Worm (Caenorhabditis elegans): ENCODE data around the gene lin-45.

The lin-45 gene

DNA sequence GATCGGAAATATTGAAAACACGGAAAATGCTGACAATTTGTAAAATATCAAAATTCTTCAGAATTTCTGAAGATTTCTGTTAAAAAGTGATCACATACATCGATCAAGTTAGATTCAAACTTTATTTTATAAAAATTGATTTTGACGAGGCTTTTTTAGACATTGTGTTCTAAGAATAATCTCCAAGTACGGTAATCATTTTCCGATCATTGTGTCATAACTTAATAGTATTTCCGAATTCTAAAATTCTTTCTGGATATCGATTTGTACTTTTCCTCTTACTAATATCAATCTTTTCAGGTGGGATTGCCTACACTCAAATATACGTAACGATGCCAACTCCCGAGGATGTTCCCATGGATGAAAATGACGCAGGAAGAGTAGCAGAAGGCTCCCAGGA lies 8.6 kb upstream of the lin-45 start, which contains the start of gene usp-4:
usp-4 (plus strand) TSS at position 301 of the 400 bp plus-strand sequence.
- no peak for TF ChIP-seq repo-1 (tag; optimal IDR thresholded peaks at IDR 0.05)
- no peak for TF ChIP-seq nhr-27 (tag; optimal IDR thresholded peaks at IDR 0.05)
- no peak for TF ChIP-seq ztf-18 (tag; optimal IDR thresholded peaks at IDR 0.05)
- TF ChIP-seq lin-26 (GFP tag; IDR thresholded peaks at IDR 0.05) = no peak
- TF ChIP-seq F52B5.7 (tag; optimal IDR thresholded peaks at IDR 0.05) = no peak
- TF ChIP-seq ztf-22 (GFP tag; optimal IDR thresholded peaks at IDR 0.05) = no peak
- no peak for TF ChIP-seq T07F8.4 (tag; optimal IDR thresholded peaks at IDR 0.05)
- no peak for TF ChIP-seq nhr-120 (GFP tag; IDR thresholded peaks at IDR 0.05)
- TF ChIP-seq F39B2.1 (GFP tag; IDR thresholded peaks at IDR 0.05) = no peak
- TF ChIP-seq unc-62 (GFP tag; optimal IDR thresholded peaks at IDR 0.05) = no peak
- no peak for TF ChIP-seq snpc-4 (GFP tag; optimal IDR thresholded peaks at IDR 0.05)
- TF ChIP-seq snpc-4 (tag; optimal IDR thresholded peaks at IDR 0.05) = no peak
- no peak for TF ChIP-seq ama-1 (optimal IDR thresholded peaks at IDR 0.05)
- no peak for TF ChIP-seq ama-1 (GFP tag; optimal IDR thresholded peaks at IDR 0.05)
- TF ChIP-seq C17E4.6 (GFP tag; IDR thresholded peaks at IDR 0.05) = no peak
- TF ChIP-seq madf-3 (GFP tag; IDR thresholded peaks at IDR 0.05) = no peak
- TF ChIP-seq B0019.2 (GFP tag; conservative IDR thresholded peaks at IDR 0.05) = no peak
- TF ChIP-seq atf-7 (tag; optimal IDR thresholded peaks at IDR 0.05) = no peak
- TF ChIP-seq ztf-25 (GFP tag; IDR thresholded peaks at IDR 0.05) = no peak
- no peak for TF ChIP-seq sea-2 (GFP tag; IDR thresholded peaks at IDR 0.05)
- no peak for TF ChIP-seq gei-17 (GFP tag; optimal IDR thresholded peaks at IDR 0.05)

DNA sequence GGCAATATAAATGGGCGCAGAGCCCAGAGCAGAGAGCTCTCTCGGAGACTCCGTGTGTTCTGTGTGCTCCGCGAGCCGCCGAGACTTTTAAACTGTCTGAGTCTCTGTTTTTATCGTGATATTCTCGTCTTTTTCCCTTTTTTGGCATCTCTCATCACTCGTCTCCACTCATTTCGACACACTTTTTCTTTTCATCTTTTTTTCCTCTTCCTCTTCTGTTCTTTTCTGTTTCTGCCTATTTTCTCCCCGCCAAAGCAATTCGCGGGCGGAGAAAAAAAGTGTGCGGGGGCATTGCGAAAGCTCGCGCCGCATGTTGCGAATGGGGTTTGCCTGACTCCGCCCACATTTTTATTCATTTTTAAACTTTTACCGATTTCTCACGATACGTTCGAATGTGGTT lies 8.0 kb upstream of the lin-45 start:
- no peak for TF ChIP-seq F57C9.4 (tag; optimal IDR thresholded peaks at IDR 0.05)
- peak; percentile 93 for TF ChIP-seq Y95B8A.8 (GFP tag; IDR thresholded peaks at IDR 0.05)
- peak; percentile 92 for TF ChIP-seq Y53G8AR.9 (GFP tag; conservative IDR thresholded peaks at IDR 0.05)
- TF ChIP-seq sdz-38 (tag; optimal IDR thresholded peaks at IDR 0.05) = no peak
- no peak for TF ChIP-seq mes-4 (tag; optimal IDR thresholded peaks at IDR 0.05)
- peak; percentile 56 for TF ChIP-seq sptf-2 (GFP tag; optimal IDR thresholded peaks at IDR 0.05)
- no peak for TF ChIP-seq nhr-27 (tag; optimal IDR thresholded peaks at IDR 0.05)
- 0 out of 2 replicates have a peak, but pooled peaks have one; percentile 27 for TF ChIP-seq aptf-3 (GFP tag; IDR thresholded peaks at IDR 0.05)
- TF ChIP-seq egrh-3 (GFP tag; IDR thresholded peaks at IDR 0.05) = peak; percentile 80
- no peak for TF ChIP-seq unc-62 (GFP tag; optimal IDR thresholded peaks at IDR 0.05)
- peak; percentile 64; the same call in 1 of the 2 replicates for TF ChIP-seq let-526 (GFP tag; IDR thresholded peaks at IDR 0.05)
- peak; percentile 87 for TF ChIP-seq hmg-1.2 (GFP tag; IDR thresholded peaks at IDR 0.05)
- peak; percentile 80; the same call in 1 of the 2 replicates for TF ChIP-seq lin-26 (GFP tag; IDR thresholded peaks at IDR 0.05)
- peak; percentile 39; the same call in 1 of the 2 replicates for TF ChIP-seq F39B2.1 (GFP tag; IDR thresholded peaks at IDR 0.05)
- TF ChIP-seq mcd-1 (GFP tag; IDR thresholded peaks at IDR 0.05) = peak; percentile 89
- TF ChIP-seq attf-5 (GFP tag; optimal IDR thresholded peaks at IDR 0.05) = peak; percentile 93
- TF ChIP-seq hsf-1 (GFP tag; IDR thresholded peaks at IDR 0.05) = peak; percentile 87
- peak; percentile 92 for TF ChIP-seq athp-1 (tag; optimal IDR thresholded peaks at IDR 0.05)
- peak; percentile 95 for TF ChIP-seq zfh-2 (GFP tag; conservative IDR thresholded peaks at IDR 0.05)
- peak; percentile 93 for TF ChIP-seq madf-3 (GFP tag; IDR thresholded peaks at IDR 0.05)
- TF ChIP-seq lir-1 (GFP tag; conservative IDR thresholded peaks at IDR 0.05) = peak; percentile 85
- peak; percentile 91 for TF ChIP-seq nfyb-1 (GFP tag; IDR thresholded peaks at IDR 0.05)
- peak; percentile 85 for TF ChIP-seq nhr-80 (tag; optimal IDR thresholded peaks at IDR 0.05)
- TF ChIP-seq let-607 (tag; optimal IDR thresholded peaks at IDR 0.05) = peak in 1 of 2 experiments; percentile 67
- TF ChIP-seq nhr-120 (GFP tag; IDR thresholded peaks at IDR 0.05) = no peak
- TF ChIP-seq ekl-4 (GFP tag; IDR thresholded peaks at IDR 0.05) = peak; percentile 96
- peak; percentile 87 for TF ChIP-seq B0019.2 (GFP tag; conservative IDR thresholded peaks at IDR 0.05)
- peak; percentile 96 for TF ChIP-seq rcor-1 (GFP tag; IDR thresholded peaks at IDR 0.05)
- no peak for TF ChIP-seq F37B4.10 (GFP tag; IDR thresholded peaks at IDR 0.05)
- TF ChIP-seq nhr-90 (tag; optimal IDR thresholded peaks at IDR 0.05) = peak; percentile 42
- TF ChIP-seq attf-6 (GFP tag; IDR thresholded peaks at IDR 0.05) = peak; percentile 90
- TF ChIP-seq F57A8.1 (GFP tag; optimal IDR thresholded peaks at IDR 0.05) = no peak
- peak; percentile 91 for TF ChIP-seq tlf-1 (GFP tag; optimal IDR thresholded peaks at IDR 0.05)
- peak; percentile 77 for TF ChIP-seq die-1 (tag; optimal IDR thresholded peaks at IDR 0.05)
- TF ChIP-seq lin-54 (GFP tag; optimal IDR thresholded peaks at IDR 0.05) = peak; percentile 93
